Worm (Caenorhabditis elegans): ENCODE measurements around the gene his-16.

DNA sequence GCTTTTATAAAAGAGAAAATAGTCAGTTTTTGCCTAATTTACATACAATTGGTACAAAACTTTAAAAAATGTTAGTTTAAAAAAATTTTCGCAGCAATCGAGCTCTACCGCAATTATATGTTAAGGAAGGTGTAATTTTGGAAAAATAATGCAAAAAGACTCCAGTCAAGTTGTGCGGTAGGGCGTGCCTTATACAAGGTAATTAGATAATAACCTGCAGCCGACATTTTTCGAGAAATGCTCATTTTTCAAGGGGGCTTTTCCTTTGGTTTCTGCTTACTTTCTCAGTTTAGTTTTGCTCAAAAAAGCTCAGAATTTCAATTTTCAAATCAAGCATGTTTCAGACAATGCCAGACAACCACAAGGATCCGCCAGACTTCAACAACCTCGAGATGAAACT is 12.3 kb upstream of the his-16 start, which contains the start of gene F08G2.4:
- no peak for TF ChIP-seq C08G9.2 (tag; optimal IDR thresholded peaks at IDR 0.05)
- no peak for TF ChIP-seq hlh-30 (tag; optimal IDR thresholded peaks at IDR 0.05; ENCODE audit: insufficient read depth)
- no peak for TF ChIP-seq ztf-16 (tag; optimal IDR thresholded peaks at IDR 0.05)
- no peak for TF ChIP-seq fkh-6 (tag; optimal IDR thresholded peaks at IDR 0.05)
- no peak for TF ChIP-seq C38D4.7 (GFP tag; optimal IDR thresholded peaks at IDR 0.05)
- no peak for TF ChIP-seq pax-1 (tag; optimal IDR thresholded peaks at IDR 0.05)
- TF ChIP-seq ama-1 (optimal IDR thresholded peaks at IDR 0.05) = no peak

Data from whole organism, late embryonic.